Worm (Caenorhabditis elegans) whole organism, L4 larva: ENCODE measurements around the gene srbc-42.

ENCODE experiments used
- F37D6.2 ChIP-seq: sonication (generic microtip); optimal IDR thresholded peaks from 2 replicates; lab custom pipeline; 2016; ENCODE audit warnings: mild to moderate bottlenecking, missing genetic modification characterization, missing compliant biosample characterization
- F44E2.7 ChIP-seq: fragments of 200-800 bp; sonication (Bioruptor generic); IDR thresholded peaks from 2 replicates; pipeline ENCODE4 v2.1.2; 2022; ENCODE audit warnings: missing genetic modification characterization, missing compliant biosample characterization
- R02D3.7 ChIP-seq: fragments of 150-350 bp; sonication (generic microtip); optimal IDR thresholded peaks from 3 replicates; lab custom pipeline; 2014; ENCODE audit warnings: missing biosample characterization, missing genetic modification characterization
- T20F7.1 ChIP-seq: fragments of 200-800 bp; sonication (Bioruptor generic); optimal IDR thresholded peaks from 2 replicates; lab custom pipeline; 2018; ENCODE audit warnings: mild to moderate bottlenecking, missing genetic modification characterization, missing compliant biosample characterization
- Y105C5A.15 ChIP-seq: fragments of 200-800 bp; sonication (Bioruptor generic); IDR thresholded peaks from 2 replicates; pipeline ENCODE4 v1.3.6; 2022; ENCODE audit warnings: missing genetic modification characterization, missing compliant biosample characterization
- Y5F2A.4 ChIP-seq: fragments of 200-800 bp; sonication (Bioruptor generic); optimal IDR thresholded peaks from 2 replicates; lab custom pipeline; 2018; ENCODE audit warnings: mild to moderate bottlenecking, missing genetic modification characterization, missing compliant biosample characterization
- aly-2 ChIP-seq: sonication (generic microtip); optimal IDR thresholded peaks from 2 replicates; lab custom pipeline; 2018; ENCODE audit warnings: missing biosample characterization, missing genetic modification characterization
- ama-1 ChIP-seq: fragments of 150-350 bp; optimal IDR thresholded peaks from 2 replicates; lab custom pipeline; 2014; ENCODE audit warnings: inconsistent platforms, mixed read lengths
- attf-4 ChIP-seq: sonication (generic microtip); optimal IDR thresholded peaks from 3 replicates; lab custom pipeline; 2017; ENCODE audit warnings: missing biosample characterization, missing genetic modification characterization
- ceh-20 ChIP-seq: fragments of 200-800 bp; sonication (Bioruptor generic); IDR thresholded peaks from 2 replicates; pipeline ENCODE4 v1.3.6; 2022; ENCODE audit warnings: missing genetic modification reagents, missing genetic modification characterization, missing compliant biosample characterization
- ceh-44 ChIP-seq: fragments of 200-800 bp; sonication (Bioruptor generic); IDR thresholded peaks from 2 replicates; pipeline ENCODE4 v1.3.6; 2022; ENCODE audit warnings: missing genetic modification reagents, missing genetic modification characterization, missing compliant biosample characterization
- cey-2 ChIP-seq: sonication (generic microtip); optimal IDR thresholded peaks from 3 replicates; lab custom pipeline; 2017; ENCODE audit warnings: missing genetic modification characterization, mild to moderate bottlenecking, missing compliant biosample characterization, antibody characterized with exemption, borderline replicate concordance; ENCODE audit not compliant: insufficient read depth
- daf-16 ChIP-seq, 3 experiments: sonication (generic microtip); optimal IDR thresholded peaks; 2 replicates each; lab custom pipeline; 2016 to 2017; ENCODE audit warnings: missing genetic modification characterization in 3 of 3, missing genetic modification reagents in 3 of 3, mild to moderate bottlenecking in 2 of 3, missing compliant biosample characterization in 2 of 3, missing biosample characterization in 1 of 3, moderate library complexity in 1 of 3
- daf-19 ChIP-seq: fragments of 200-800 bp; sonication (Bioruptor generic); conservative IDR thresholded peaks from 2 replicates; pipeline ENCODE4 v1.3.6; 2022; ENCODE audit warnings: missing genetic modification characterization, missing compliant biosample characterization
- dmd-8 ChIP-seq: fragments of 200-800 bp; sonication (Bioruptor generic); IDR thresholded peaks from 2 replicates; pipeline ENCODE4 v1.3.6; 2022; ENCODE audit warnings: missing genetic modification characterization, missing compliant biosample characterization
- dmd-9 ChIP-seq: fragments of 200-800 bp; sonication (Bioruptor generic); IDR thresholded peaks from 2 replicates; pipeline ENCODE4 v1.3.6; 2022; ENCODE audit warnings: missing genetic modification reagents, missing genetic modification characterization, missing compliant biosample characterization
- dve-1 ChIP-seq: sonication (generic microtip); optimal IDR thresholded peaks from 2 replicates; lab custom pipeline; 2017; ENCODE audit warnings: antibody characterized with exemption, mild to moderate bottlenecking, missing genetic modification characterization, missing compliant biosample characterization; ENCODE audit not compliant: insufficient read depth
- fos-1 ChIP-seq: fragments of 150-350 bp; optimal IDR thresholded peaks from 2 replicates; lab custom pipeline; 2014; ENCODE audit warnings: missing biosample characterization, missing genetic modification characterization
- hlh-11 ChIP-seq: fragments of 200-800 bp; sonication (Bioruptor generic); optimal IDR thresholded peaks from 2 replicates; lab custom pipeline; 2018; ENCODE audit warnings: mild to moderate bottlenecking, missing genetic modification characterization, missing compliant biosample characterization
- hlh-30 ChIP-seq: sonication (generic microtip); optimal IDR thresholded peaks from 2 replicates; lab custom pipeline; 2017; ENCODE audit warnings: antibody characterized with exemption, mild to moderate bottlenecking, missing genetic modification characterization, missing compliant biosample characterization; ENCODE audit not compliant: insufficient read depth
- jun-1 ChIP-seq: fragments of 150-350 bp; optimal IDR thresholded peaks from 2 replicates; lab custom pipeline; 2014; ENCODE audit warnings: missing biosample characterization, missing genetic modification reagents, missing genetic modification characterization
- lin-15B ChIP-seq: fragments of 150-350 bp; sonication (generic microtip); optimal IDR thresholded peaks from 3 replicates; lab custom pipeline; 2014; ENCODE audit warnings: missing biosample characterization, missing genetic modification characterization
- lsy-2 ChIP-seq, 2 experiments: fragments of 150-350 bp in 1 of 2; sonication (generic microtip) in 1 of 2; optimal IDR thresholded peaks; 2 replicates each; lab custom pipeline; 2014 to 2017; ENCODE audit warnings: missing biosample characterization in 2 of 2, missing genetic modification characterization in 2 of 2
- mes-2 ChIP-seq: sonication (generic microtip); optimal IDR thresholded peaks from 2 replicates; lab custom pipeline; 2016; ENCODE audit warnings: missing genotype, mild to moderate bottlenecking, missing genetic modification characterization, missing compliant biosample characterization; ENCODE audit not compliant: poor library complexity, severe bottlenecking
- nhr-28 ChIP-seq: fragments of 150-350 bp; optimal IDR thresholded peaks from 2 replicates; lab custom pipeline; 2014; ENCODE audit warnings: missing biosample characterization, missing genetic modification characterization
- nhr-41 ChIP-seq: fragments of 200-800 bp; sonication (Bioruptor generic); IDR thresholded peaks from 2 replicates; pipeline ENCODE4 v1.3.6; 2022; ENCODE audit warnings: missing genetic modification reagents, missing genetic modification characterization, missing compliant biosample characterization
- nhr-48 ChIP-seq: sonication (generic microtip); optimal IDR thresholded peaks from 2 replicates; lab custom pipeline; 2016; ENCODE audit warnings: mild to moderate bottlenecking, missing genetic modification characterization, missing compliant biosample characterization
- pqm-1 ChIP-seq: sonication (generic microtip); optimal IDR thresholded peaks from 2 replicates; lab custom pipeline; 2017; ENCODE audit warnings: missing biosample characterization, missing genetic modification characterization
- sdz-12 ChIP-seq: fragments of 200-800 bp; sonication (Bioruptor generic); optimal IDR thresholded peaks from 2 replicates; lab custom pipeline; 2018; ENCODE audit warnings: mild to moderate bottlenecking, missing genetic modification characterization, missing compliant biosample characterization
- set-16 ChIP-seq: fragments of 200-800 bp; sonication (Bioruptor generic); IDR thresholded peaks from 2 replicates; pipeline ENCODE4 v1.3.6; 2022; ENCODE audit warnings: missing genetic modification reagents, missing genetic modification characterization, missing compliant biosample characterization
- skn-1 ChIP-seq: fragments of 150-350 bp; optimal IDR thresholded peaks from 2 replicates; lab custom pipeline; 2014; ENCODE audit warnings: missing biosample characterization, missing genetic modification characterization
- spr-1 ChIP-seq: sonication (generic microtip); optimal IDR thresholded peaks from 2 replicates; lab custom pipeline; 2016; ENCODE audit warnings: mild to moderate bottlenecking, missing genetic modification characterization, missing compliant biosample characterization
- tag-97 ChIP-seq: fragments of 200-800 bp; sonication (Bioruptor generic); IDR thresholded peaks from 2 replicates; pipeline ENCODE4 v1.3.6; 2022; ENCODE audit warnings: missing genetic modification characterization, missing compliant biosample characterization
- unc-62 ChIP-seq, 3 experiments: fragments of 150-350 bp in 1 of 3; sonication (generic microtip); optimal IDR thresholded peaks in 2 of 3; peaks in 1 of 3; 1 replicate in 1 of 3; 2 replicates in 2 of 3; lab custom pipeline; 2014 to 2017; ENCODE audit warnings: missing biosample characterization in 3 of 3, missing genetic modification characterization in 3 of 3, missing genetic modification reagents in 3 of 3, missing genotype in 1 of 3
- zag-1 ChIP-seq: fragments of 150-350 bp; optimal IDR thresholded peaks from 2 replicates; lab custom pipeline; 2014; ENCODE audit warnings: missing biosample characterization, missing genetic modification characterization

Gene srbc-42

ce11 chrV:2230912-2231311 is 39.9 kb upstream of the srbc-42 start, which contains the start of gene nhr-134:
nhr-134 (plus strand) TSS chrV:2231223.
- peak; percentile 15 for TF ChIP-seq hlh-11 (tag; lab: Kevin White, UChicago)
- TF ChIP-seq dve-1 (tag; lab: Kevin White, UChicago) = peak; percentile 44
- TF ChIP-seq daf-16 (GFP tag; optimal IDR thresholded peaks at IDR 0.05; lab: Kevin White, UChicago) = no peak
- peak; percentile 44 for TF ChIP-seq daf-16 (tag; optimal IDR thresholded peaks at IDR 0.05; lab: Kevin White, UChicago)
- peak; percentile 6 for TF ChIP-seq mes-2
- peak in 1 of 2 experiments; percentile 3 for TF ChIP-seq lsy-2 (tag; optimal IDR thresholded peaks at IDR 0.05; lab: Kevin White, UChicago)
- peak; percentile 30 for TF ChIP-seq nhr-28 (tag; lab: Kevin White, UChicago)
- no peak for TF ChIP-seq nhr-48 (tag; lab: Kevin White, UChicago)
- TF ChIP-seq aly-2 (tag; lab: Kevin White, UChicago) = no peak
- TF ChIP-seq nhr-41 (GFP tag; lab: Robert Waterston, UW) = no peak
- TF ChIP-seq hlh-30 (tag; lab: Kevin White, UChicago) = peak; percentile 87
- TF ChIP-seq unc-62 (GFP tag; optimal IDR thresholded peaks at IDR 0.05 in 1 of 2; lab: Kevin White, UChicago) = peak in 1 of 2 experiments; percentile 55
- no peak for TF ChIP-seq unc-62 (tag; optimal IDR thresholded peaks at IDR 0.05; lab: Kevin White, UChicago)

- TF ChIP-seq jun-1 (tag; lab: Kevin White, UChicago) (no peak), tag-97 (GFP tag; lab: Robert Waterston, UW) (no peak), dmd-8 (GFP tag; lab: Robert Waterston, UW) (no peak), T20F7.1 (GFP tag; lab: Kevin White, UChicago) (no peak), ceh-44 (GFP tag; lab: Robert Waterston, UW) (no peak), Y5F2A.4 (no peak), ceh-20 (no peak), dmd-9 (no peak), R02D3.7 (tag; lab: Kevin White, UChicago) (no peak), spr-1 (tag; lab: Kevin White, UChicago) (no peak)
Measured at ce11 chrV:2228781-2229180, 37.8 kb upstream of the srbc-42 start, which contains the start of gene nhr-126. nhr-126 (plus strand) TSS chrV:2229081.

DNA sequence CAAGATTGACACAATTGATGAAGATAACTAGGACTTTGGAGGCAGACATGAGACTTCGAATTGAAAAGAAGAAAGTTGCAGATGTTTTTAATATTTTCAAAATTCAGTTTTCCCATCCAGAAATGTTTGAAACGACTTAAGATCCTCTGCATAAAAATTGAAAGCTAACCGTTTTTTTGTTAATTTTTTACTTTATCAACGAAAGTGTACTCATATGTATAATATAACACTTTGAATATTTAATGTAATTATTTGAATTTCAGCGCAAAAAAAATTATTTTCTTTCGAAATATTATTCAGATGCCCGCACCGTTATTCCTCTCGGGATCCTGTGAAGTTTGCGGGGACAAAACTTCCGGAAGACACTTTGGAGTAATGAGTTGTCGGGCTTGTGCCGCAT is 35.9 kb upstream of the srbc-42 start, which contains the start of gene nhr-18:
Gene nhr-18 (plus strand): TSS at position 301 of the 400 bp plus-strand sequence.
- TF ChIP-seq aly-2 (tag; lab: Kevin White, UChicago) (no peak), lin-15B (tag; lab: Kevin White, UChicago) (no peak), F44E2.7 (GFP tag; lab: Robert Waterston, UW) (no peak), zag-1 (tag; lab: Kevin White, UChicago) (no peak), attf-4 (no peak), pqm-1 (tag; lab: Kevin White, UChicago) (no peak), set-16 (no peak), dmd-8 (GFP tag; lab: Robert Waterston, UW) (no peak), Y105C5A.15 (GFP tag; lab: Robert Waterston, UW) (no peak), sdz-12 (GFP tag; lab: Kevin White, UChicago) (no peak), F37D6.2 (tag; lab: Kevin White, UChicago) (no peak), ceh-44 (GFP tag; lab: Robert Waterston, UW) (no peak), daf-16 (GFP tag; optimal IDR thresholded peaks at IDR 0.05; lab: Kevin White, UChicago) (no peak), daf-16 (tag; optimal IDR thresholded peaks at IDR 0.05; lab: Kevin White, UChicago) (no peak), cey-2 (tag; lab: Kevin White, UChicago) (no peak), jun-1 (tag; lab: Kevin White, UChicago) (no peak), daf-19 (GFP tag; lab: Robert Waterston, UW) (no peak), ama-1 (lab: Kevin White, UChicago) (no peak), skn-1 (tag; lab: Kevin White, UChicago) (no peak), fos-1 (no peak)
